Fruit fly (Drosophila melanogaster): ENCODE measurements around the gene trc.
A peak's percentile ranks its signal among the peaks of the same experiment; 100 is the strongest.

The trc gene

DNA sequence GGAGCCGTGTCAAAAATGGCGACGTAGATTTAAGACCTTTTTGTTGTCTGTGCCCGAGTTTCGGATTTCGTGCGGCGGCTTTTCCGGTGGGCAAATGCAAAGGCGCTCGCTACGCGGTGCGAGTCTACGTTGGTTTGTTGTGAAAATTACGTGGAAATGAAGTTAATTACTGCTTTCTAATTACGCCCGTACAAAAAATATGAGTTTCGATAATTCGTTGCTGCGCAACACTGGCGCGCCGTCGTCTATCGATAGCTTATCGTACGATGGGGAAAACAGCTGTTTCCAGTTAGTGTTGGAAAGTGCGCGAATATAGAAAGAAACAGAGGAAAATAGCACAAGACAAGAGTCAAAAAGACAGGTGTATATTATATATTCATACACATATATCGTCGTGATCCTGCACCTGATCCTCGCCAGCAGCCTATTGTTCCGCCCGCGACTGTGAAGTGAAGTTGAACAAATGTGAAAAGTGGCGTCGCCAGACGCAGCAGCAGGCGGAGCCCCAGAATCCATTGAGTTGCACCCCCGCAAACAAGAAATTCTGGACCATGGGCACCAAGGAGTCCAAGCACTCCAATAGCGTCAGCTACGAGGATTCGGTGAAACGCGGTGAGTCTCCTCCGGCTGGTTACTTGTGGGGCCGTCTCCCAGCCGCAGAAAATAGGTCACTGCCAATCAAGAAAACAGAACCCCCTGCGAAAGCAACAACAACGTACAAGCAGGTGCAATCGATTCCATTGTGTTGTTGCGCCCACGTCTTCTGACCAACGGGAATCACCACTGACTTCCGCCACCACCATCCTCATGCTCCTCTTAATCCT is 37.0 kb upstream of the trc start, which contains the start of the genes Rab8 and Usp32 (continued):
- TF ChIP-seq CG3919 (GFP tag; optimal IDR thresholded peaks at IDR 0.05): no peak
- peak; percentile 42; the same call in 2 of the 3 replicates for TF ChIP-seq CG6163 (GFP tag; IDR thresholded peaks at IDR 0.05)
- no peak for TF ChIP-seq CG10669 (GFP tag; optimal IDR thresholded peaks at IDR 0.05)
- TF ChIP-seq CG34406 (GFP tag; optimal IDR thresholded peaks at IDR 0.05): peak; percentile 11
- no peak for TF ChIP-seq fd59A (GFP tag; optimal IDR thresholded peaks at IDR 0.05)
- peak; percentile 64 for TF ChIP-seq CG3032 (tag; optimal IDR thresholded peaks at IDR 0.05)
- TF ChIP-seq net (GFP tag; optimal IDR thresholded peaks at IDR 0.05): no peak
- TF ChIP-seq svp (GFP tag): peak; percentile 76
- no peak for TF ChIP-seq CG11294 (GFP tag; IDR thresholded peaks at IDR 0.05)
- 0 out of 3 replicates have a peak, but pooled peaks have one; percentile 36 for TF ChIP-seq eg (GFP tag; IDR thresholded peaks at IDR 0.05)
- peak; percentile 23 for TF ChIP-seq CG6792 (GFP tag; optimal IDR thresholded peaks at IDR 0.05)
- TF ChIP-seq pdm3 (GFP tag; optimal IDR thresholded peaks at IDR 0.05): no peak
- peak; percentile 99 for TF ChIP-seq CG1621 (tag; optimal IDR thresholded peaks at IDR 0.05)
- peak; percentile 28 for TF ChIP-seq acj6 (GFP tag; optimal IDR thresholded peaks at IDR 0.05)
- peak; percentile 47 for TF ChIP-seq Eip75B (GFP tag; optimal IDR thresholded peaks at IDR 0.05)
- no peak for TF ChIP-seq CG8319 (GFP tag; optimal IDR thresholded peaks at IDR 0.05)
- TF ChIP-seq CG11762 (GFP tag; optimal IDR thresholded peaks at IDR 0.05; ENCODE audit: insufficient read depth): no peak
- no peak for TF ChIP-seq CG10631 (GFP tag; optimal IDR thresholded peaks at IDR 0.05)
- no peak for TF ChIP-seq CG32006 (GFP tag; optimal IDR thresholded peaks at IDR 0.05)
- no peak for TF ChIP-seq CG8119 (GFP tag; IDR thresholded peaks at IDR 0.05)
- no peak for TF ChIP-seq Ets96B (tag; optimal IDR thresholded peaks at IDR 0.05)
- peak; percentile 87 for TF ChIP-seq Eip78C (GFP tag)
- TF ChIP-seq esn (GFP tag; optimal IDR thresholded peaks at IDR 0.05): peak; percentile 68
- TF ChIP-seq cyc (GFP tag; optimal IDR thresholded peaks at IDR 0.05): peak; percentile 65
- TF ChIP-seq CG6276 (GFP tag; optimal IDR thresholded peaks at IDR 0.05): no peak
- no peak for TF ChIP-seq Ets21C (GFP tag; optimal IDR thresholded peaks at IDR 0.05)
- peak; percentile 5 for TF ChIP-seq CG16779 (tag; optimal IDR thresholded peaks at IDR 0.05)
- no peak for TF ChIP-seq Smox (GFP tag; optimal IDR thresholded peaks at IDR 0.05)
- peak; percentile 1 for TF ChIP-seq CG7368 (GFP tag; optimal IDR thresholded peaks at IDR 0.05)
- TF ChIP-seq salr (GFP tag; optimal IDR thresholded peaks at IDR 0.05): peak; percentile 13 to 18
- peak; percentile 70 for TF ChIP-seq lz (GFP tag; optimal IDR thresholded peaks at IDR 0.05)
- no peak for TF ChIP-seq Sox15 (GFP tag; optimal IDR thresholded peaks at IDR 0.05)
- TF ChIP-seq fkh (GFP tag; optimal IDR thresholded peaks at IDR 0.05): no peak
- peak; percentile 39 for TF ChIP-seq CG9139 (GFP tag; optimal IDR thresholded peaks at IDR 0.05)
- TF ChIP-seq Hr4 (GFP tag; optimal IDR thresholded peaks at IDR 0.05): peak; percentile 3
- TF ChIP-seq spab (GFP tag; optimal IDR thresholded peaks at IDR 0.05): no peak

- TF ChIP-seq achi (GFP tag; optimal IDR thresholded peaks at IDR 0.05) (peak; percentile 11), lz (GFP tag; optimal IDR thresholded peaks at IDR 0.05) (peak; percentile 2), cyc (GFP tag; optimal IDR thresholded peaks at IDR 0.05) (peak; percentile 22), CG11294 (GFP tag; IDR thresholded peaks at IDR 0.05) (no peak), CG3919 (GFP tag; optimal IDR thresholded peaks at IDR 0.05) (no peak), dsx (GFP tag; optimal IDR thresholded peaks at IDR 0.05; ENCODE audit: poor library complexity, severe bottlenecking) (no peak), CG6854 (GFP tag; optimal IDR thresholded peaks at IDR 0.05) (no peak), Met (GFP tag; optimal IDR thresholded peaks at IDR 0.05) (peak; percentile 36), CG31627 (GFP tag; optimal IDR thresholded peaks at IDR 0.05) (peak; percentile 17), esn (GFP tag; optimal IDR thresholded peaks at IDR 0.05) (peak; percentile 46), topi (GFP tag; optimal IDR thresholded peaks at IDR 0.05) (peak; percentile 17), OdsH (GFP tag; optimal IDR thresholded peaks at IDR 0.05) (peak; percentile 39), CG8119 (GFP tag; IDR thresholded peaks at IDR 0.05) (no peak), CG10669 (GFP tag; optimal IDR thresholded peaks at IDR 0.05) (peak; percentile 60), Blimp-1 (GFP tag; optimal IDR thresholded peaks at IDR 0.05) (no peak), pdm3 (GFP tag; optimal IDR thresholded peaks at IDR 0.05) (peak; percentile 23), eg (GFP tag; IDR thresholded peaks at IDR 0.05) (0 out of 3 replicates have a peak, but pooled peaks have one; percentile 32), svp (GFP tag) (peak; percentile 73), Hr4 (GFP tag; optimal IDR thresholded peaks at IDR 0.05) (peak; percentile 41), ss (GFP tag; optimal IDR thresholded peaks at IDR 0.05) (peak in 1 of 2 experiments; percentile 31), Eip75B (GFP tag; optimal IDR thresholded peaks at IDR 0.05) (peak; percentile 12), CG6792 (GFP tag; optimal IDR thresholded peaks at IDR 0.05) (peak; percentile 18), Sox102F (GFP tag; optimal IDR thresholded peaks at IDR 0.05) (peak; percentile 41), Eip78C (GFP tag) (peak; percentile 87), Ets96B (tag; optimal IDR thresholded peaks at IDR 0.05) (no peak), vri (GFP tag; optimal IDR thresholded peaks at IDR 0.05) (peak; percentile 19), acj6 (GFP tag; optimal IDR thresholded peaks at IDR 0.05) (peak; percentile 10)
Observed at dm6 chr3L:19869698-19870097, 35.6 kb upstream of the trc start.
